Worm (Caenorhabditis elegans) whole organism, late embryonic: Measurements from ENCODE around the gene fbxa-48.
"Not testable (repeated sequence)": the region's sequence is repeated elsewhere in the genome, so short reads cannot be mapped to it uniquely, and the experiment has no call there.

ENCODE experiments used
- C08G9.2 ChIP-seq: sonication (generic microtip); optimal IDR thresholded peaks from 2 replicates; lab custom pipeline; 2016; ENCODE audit warnings: mild to moderate bottlenecking, missing genetic modification characterization, moderate library complexity, missing compliant biosample characterization
- ahr-1 ChIP-seq: sonication (generic microtip); optimal IDR thresholded peaks from 2 replicates; lab custom pipeline; 2016; ENCODE audit warnings: missing genetic modification characterization, missing compliant biosample characterization
- ama-1 ChIP-seq: fragments of 150-350 bp; optimal IDR thresholded peaks from 2 replicates; lab custom pipeline; 2014
- ceh-14 ChIP-seq: sonication (generic microtip); optimal IDR thresholded peaks from 2 replicates; lab custom pipeline; 2016; ENCODE audit warnings: missing genotype, missing genetic modification characterization, missing compliant biosample characterization
- ceh-19 ChIP-seq: fragments of 200-800 bp; sonication (Bioruptor generic); optimal IDR thresholded peaks from 2 replicates; lab custom pipeline; 2018; ENCODE audit warnings: mild to moderate bottlenecking, missing genetic modification characterization, missing compliant biosample characterization
- ceh-2 ChIP-seq: sonication (generic microtip); optimal IDR thresholded peaks from 2 replicates; lab custom pipeline; 2016; ENCODE audit warnings: missing genotype, missing genetic modification characterization, missing compliant biosample characterization
- ceh-31 ChIP-seq: sonication (generic microtip); optimal IDR thresholded peaks from 2 replicates; lab custom pipeline; 2016; ENCODE audit warnings: missing genetic modification characterization, missing compliant biosample characterization
- ceh-34 ChIP-seq: sonication (generic microtip); optimal IDR thresholded peaks from 2 replicates; lab custom pipeline; 2016; ENCODE audit warnings: mild to moderate bottlenecking, missing genetic modification characterization, missing compliant biosample characterization
- ceh-9 ChIP-seq: sonication (generic microtip); optimal IDR thresholded peaks from 2 replicates; lab custom pipeline; 2016; ENCODE audit warnings: mild to moderate bottlenecking, missing genetic modification characterization, inconsistent platforms, missing compliant biosample characterization
- dve-1 ChIP-seq: sonication (generic microtip); optimal IDR thresholded peaks from 2 replicates; lab custom pipeline; 2017; ENCODE audit warnings: antibody characterized with exemption, mild to moderate bottlenecking, missing genetic modification characterization, missing compliant biosample characterization
- elt-2 ChIP-seq: sonication (generic microtip); optimal IDR thresholded peaks from 2 replicates; lab custom pipeline; 2016; ENCODE audit warnings: missing genetic modification reagents, missing genetic modification characterization, missing compliant biosample characterization
- ets-4 ChIP-seq: sonication (generic microtip); optimal IDR thresholded peaks from 2 replicates; lab custom pipeline; 2016; ENCODE audit warnings: missing genetic modification characterization, missing compliant biosample characterization
- eyg-1 ChIP-seq: sonication (generic microtip); optimal IDR thresholded peaks from 2 replicates; lab custom pipeline; 2016; ENCODE audit warnings: missing genotype, missing genetic modification characterization, missing compliant biosample characterization
- fax-1 ChIP-seq: sonication (generic microtip); optimal IDR thresholded peaks from 2 replicates; lab custom pipeline; 2016; ENCODE audit warnings: missing genotype, missing genetic modification characterization, missing compliant biosample characterization
- fkh-10 ChIP-seq: fragments of 150-350 bp; optimal IDR thresholded peaks from 2 replicates; lab custom pipeline; 2014; ENCODE audit warnings: missing biosample characterization, missing genetic modification reagents, missing genetic modification characterization
- hlh-13 ChIP-seq: fragments of 200-800 bp; sonication (Bioruptor generic); optimal IDR thresholded peaks from 2 replicates; lab custom pipeline; 2018; ENCODE audit warnings: mild to moderate bottlenecking, missing genetic modification characterization, missing compliant biosample characterization
- hlh-15 ChIP-seq: sonication (generic microtip); optimal IDR thresholded peaks from 2 replicates; lab custom pipeline; 2016; ENCODE audit warnings: missing genetic modification characterization, missing compliant biosample characterization
- hlh-8 ChIP-seq: sonication (generic microtip); optimal IDR thresholded peaks from 2 replicates; lab custom pipeline; 2016; ENCODE audit warnings: missing genotype, missing genetic modification characterization, missing compliant biosample characterization
- lim-6 ChIP-seq: sonication (generic microtip); optimal IDR thresholded peaks from 2 replicates; lab custom pipeline; 2016; ENCODE audit warnings: missing genetic modification characterization, missing compliant biosample characterization
- nfya-1 ChIP-seq: sonication (generic microtip); optimal IDR thresholded peaks from 2 replicates; lab custom pipeline; 2017; ENCODE audit warnings: missing genetic modification characterization, mild to moderate bottlenecking, missing compliant biosample characterization, antibody characterized with exemption, moderate library complexity
- nhr-232 ChIP-seq: sonication (generic microtip); optimal IDR thresholded peaks from 2 replicates; lab custom pipeline; 2016; ENCODE audit warnings: missing genetic modification characterization, missing compliant biosample characterization
- odd-2 ChIP-seq: sonication (generic microtip); optimal IDR thresholded peaks from 2 replicates; lab custom pipeline; 2017; ENCODE audit warnings: antibody characterized with exemption, mild to moderate bottlenecking, missing genetic modification characterization, missing compliant biosample characterization
- pag-3 ChIP-seq: sonication (generic microtip); optimal IDR thresholded peaks from 2 replicates; lab custom pipeline; 2016; ENCODE audit warnings: missing compliant biosample characterization, missing genetic modification characterization, borderline replicate concordance
- pat-9 ChIP-seq: fragments of 200-800 bp; sonication (Bioruptor generic); optimal IDR thresholded peaks from 2 replicates; lab custom pipeline; 2018; ENCODE audit warnings: mild to moderate bottlenecking, missing genetic modification characterization, moderate library complexity, missing compliant biosample characterization
- pax-1 ChIP-seq: fragments of 150-350 bp; optimal IDR thresholded peaks from 2 replicates; lab custom pipeline; 2014; ENCODE audit warnings: missing biosample characterization, missing genetic modification characterization
- pha-2 ChIP-seq: sonication (generic microtip); optimal IDR thresholded peaks from 2 replicates; lab custom pipeline; 2017; ENCODE audit warnings: mild to moderate bottlenecking, missing genetic modification characterization, missing compliant biosample characterization
- pha-4 ChIP-seq: fragments of 150-350 bp; optimal IDR thresholded peaks from 2 replicates; lab custom pipeline; 2018; ENCODE audit warnings: missing biosample characterization, missing genetic modification reagents, missing genetic modification characterization
- pqm-1 ChIP-seq: sonication (generic microtip); optimal IDR thresholded peaks from 2 replicates; lab custom pipeline; 2016; ENCODE audit warnings: missing genetic modification characterization, missing compliant biosample characterization
- ref-2 ChIP-seq: sonication (generic microtip); optimal IDR thresholded peaks from 2 replicates; lab custom pipeline; 2016; ENCODE audit warnings: missing genetic modification characterization, missing compliant biosample characterization
- rnt-1 ChIP-seq: sonication (generic microtip); optimal IDR thresholded peaks from 2 replicates; lab custom pipeline; 2016; ENCODE audit warnings: missing genetic modification characterization, missing compliant biosample characterization
- sox-4 ChIP-seq: sonication (generic microtip); optimal IDR thresholded peaks from 2 replicates; lab custom pipeline; 2017; ENCODE audit warnings: mild to moderate bottlenecking, missing genetic modification characterization, inconsistent platforms, missing compliant biosample characterization
- tbx-2 ChIP-seq: sonication (generic microtip); optimal IDR thresholded peaks from 2 replicates; lab custom pipeline; 2016; ENCODE audit warnings: missing genetic modification characterization, missing compliant biosample characterization
- ztf-16 ChIP-seq: sonication (generic microtip); optimal IDR thresholded peaks from 2 replicates; lab custom pipeline; 2017; ENCODE audit warnings: missing genetic modification characterization, missing compliant biosample characterization

fbxa-48 gene

DNA sequence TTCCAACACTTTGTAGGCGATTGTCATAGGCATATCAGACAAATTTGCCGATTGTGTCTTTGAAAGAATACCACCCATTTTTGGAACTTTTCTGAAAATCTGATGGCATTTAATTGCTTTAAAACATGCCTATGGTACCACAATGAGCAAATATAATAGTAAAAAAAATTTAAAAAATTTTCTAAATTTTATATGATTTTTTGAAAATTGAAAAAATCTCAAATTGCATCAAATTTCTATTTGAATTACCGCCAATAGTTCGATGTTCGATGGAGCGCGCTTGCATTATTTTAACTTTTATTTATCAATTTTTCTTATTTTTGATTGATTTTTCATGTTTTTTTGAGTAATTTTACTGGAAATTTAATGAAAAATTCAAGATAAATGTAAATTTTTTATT, 10.6 kb downstream of the fbxa-48 start, which contains the start of gene fbxa-42:
TSS of gene fbxa-42 (minus strand) at position 101 of the 400 bp plus-strand sequence.
- not testable (repeated sequence) for TF ChIP-seq pqm-1; ets-4 (tag; lab: Kevin White, UChicago); ceh-9 (tag; lab: Kevin White, UChicago)
- TF ChIP-seq, all 69 proteins: peak for 0; not testable (repeated sequence) for 69

DNA sequence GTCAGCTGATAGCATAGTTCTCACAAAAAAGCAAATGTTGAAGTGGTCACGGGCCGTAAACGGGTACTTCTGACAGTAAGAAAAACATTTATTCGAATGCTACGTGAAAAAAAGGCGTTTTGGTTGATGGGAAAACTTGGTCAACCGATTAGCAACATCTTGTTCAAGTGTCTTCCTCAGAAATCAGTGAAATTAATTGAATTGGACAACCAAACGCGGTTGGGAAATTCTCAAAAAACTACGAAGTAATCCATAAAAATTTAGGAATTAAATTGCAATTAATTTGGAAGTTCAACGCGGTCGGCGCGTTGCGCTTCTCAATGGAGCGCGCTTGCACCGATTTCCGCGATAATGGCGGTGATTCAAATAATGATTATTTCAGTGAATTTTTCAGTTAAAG, 12.6 kb downstream of the fbxa-48 start:
- TF ChIP-seq ceh-19 (GFP tag; lab: Kevin White, UChicago) (no peak), eyg-1 (tag; lab: Kevin White, UChicago) (no peak), hlh-15 (no peak), lim-6 (tag; lab: Kevin White, UChicago) (no peak), rnt-1 (tag; lab: Kevin White, UChicago) (no peak), fax-1 (no peak), nfya-1 (tag; lab: Kevin White, UChicago) (no peak)
- TF ChIP-seq, all 69 proteins: peak for 0

DNA sequence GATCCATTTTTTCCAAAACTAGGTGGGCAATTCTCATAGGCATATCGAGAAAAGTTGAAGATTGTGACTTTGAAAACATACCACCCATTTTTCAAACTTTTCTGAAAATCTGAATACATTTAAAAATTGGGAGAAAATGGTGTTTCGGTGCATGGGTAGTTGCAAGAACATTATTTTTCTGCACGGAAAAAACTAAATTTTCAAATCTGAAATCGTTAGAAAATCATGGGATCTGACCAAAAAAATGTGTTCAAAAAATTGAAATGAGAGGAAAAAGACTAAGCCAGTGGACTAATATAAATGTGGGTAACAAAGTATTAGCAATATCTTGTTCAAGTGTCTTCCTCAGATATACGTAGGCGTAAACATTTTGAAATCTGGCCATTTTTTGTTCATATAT, 13.1 kb downstream of the fbxa-48 start, which contains the start of gene fbxa-43:
TSS of gene fbxa-43 (minus strand) at position 101 of the 400 bp plus-strand sequence.
- TF ChIP-seq nfya-1 (tag; lab: Kevin White, UChicago) = no peak
- no peak for TF ChIP-seq ceh-2 (tag; lab: Kevin White, UChicago)
- no peak for TF ChIP-seq tbx-2 (tag; lab: Kevin White, UChicago)
- no peak for TF ChIP-seq pag-3 (tag; lab: Kevin White, UChicago)
- TF ChIP-seq, all 69 proteins: peak for 0

DNA sequence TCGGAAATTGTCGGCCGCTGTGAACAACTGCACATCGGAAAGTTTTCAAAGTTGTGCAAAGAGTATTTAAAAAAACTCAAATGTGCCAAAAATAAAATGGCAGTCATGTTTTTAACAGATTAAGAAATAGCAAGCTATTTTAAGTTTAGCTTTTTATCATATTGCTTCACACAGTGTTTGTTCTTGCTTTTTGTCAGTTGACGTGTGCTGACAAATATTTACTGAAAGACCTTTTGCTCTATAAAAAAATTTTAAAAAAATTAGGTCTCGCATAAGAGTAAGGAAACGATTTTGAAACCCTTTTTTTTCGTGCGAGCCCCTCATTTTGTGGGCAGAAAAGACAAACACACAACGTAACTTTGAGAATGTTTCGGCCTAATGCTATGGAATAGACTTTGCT, 16.5 kb downstream of the fbxa-48 start, which contains the start of gene fbxa-71:
TSS of gene fbxa-71 (plus strand) at position 301 of the 400 bp plus-strand sequence.
- TF ChIP-seq pat-9 (tag; lab: Kevin White, UChicago) (no peak), sox-4 (tag; lab: Kevin White, UChicago) (no peak), hlh-8 (tag; lab: Kevin White, UChicago) (no peak), pqm-1 (no peak), dve-1 (tag; lab: Kevin White, UChicago) (no peak), ceh-14 (tag; lab: Kevin White, UChicago) (no peak), nhr-232 (tag; lab: Kevin White, UChicago) (no peak), odd-2 (no peak)
- TF ChIP-seq, all 69 proteins: peak for 0

DNA sequence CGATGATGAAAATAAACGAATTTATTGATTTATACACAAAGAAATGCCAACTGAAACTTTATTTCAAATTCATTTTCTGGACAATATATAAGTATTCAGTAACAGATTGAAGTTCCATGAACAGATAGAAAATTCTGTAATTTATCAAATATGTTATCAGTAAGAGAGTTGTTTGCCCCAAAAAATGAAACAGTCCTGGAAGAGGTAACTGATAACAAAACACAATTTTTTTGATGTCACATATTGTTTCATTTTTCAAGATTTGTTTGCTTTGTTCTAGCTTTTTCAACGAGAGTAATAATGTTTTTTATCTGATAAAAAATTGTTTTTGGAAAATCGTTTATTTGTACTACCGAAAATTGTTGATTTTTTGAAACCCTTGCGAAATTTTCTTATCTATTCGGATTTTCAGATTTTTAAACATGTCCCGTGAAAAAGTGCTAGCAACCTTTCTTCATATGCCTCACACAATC, 18.9 kb downstream of the fbxa-48 start, which contains the start of gene fbxa-73:
TSS of gene fbxa-73 (plus strand) at position 423 of the 473 bp plus-strand sequence.
- TF ChIP-seq ets-4 (tag; lab: Kevin White, UChicago) (no peak), elt-2 (peak; percentile 53)

DNA sequence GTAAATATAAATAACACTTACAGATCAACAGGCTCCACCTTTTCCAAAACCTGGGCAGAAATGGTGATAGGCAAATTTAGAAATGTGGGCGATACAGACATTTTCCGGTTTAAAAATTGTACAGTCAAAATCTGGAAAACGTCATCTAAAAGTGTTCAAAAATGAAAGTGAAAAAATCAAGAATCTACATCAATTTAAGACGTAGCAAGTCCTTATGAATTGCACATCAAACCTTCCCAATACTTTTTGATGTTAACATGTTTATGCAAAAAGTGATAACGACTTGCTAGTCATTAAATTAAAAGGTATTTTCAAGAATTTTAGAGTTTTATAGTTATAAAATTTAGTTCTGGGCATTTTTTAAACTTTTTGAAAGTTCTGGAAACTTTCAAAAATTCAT, 20.6 kb downstream of the fbxa-48 start, which contains the start of gene fbxa-7:
TSS of gene fbxa-7 (minus strand) at position 101 of the 400 bp plus-strand sequence.
- TF ChIP-seq C08G9.2 (tag; lab: Kevin White, UChicago) (no peak), sox-4 (tag; lab: Kevin White, UChicago) (no peak), hlh-13 (no peak), ref-2 (no peak), pha-4 (tag; lab: Kevin White, UChicago) (no peak), ceh-34 (tag; lab: Kevin White, UChicago) (no peak), ama-1 (lab: Kevin White, UChicago) (no peak), ceh-31 (no peak), fkh-10 (no peak), pax-1 (no peak), pha-2 (tag; lab: Kevin White, UChicago) (no peak), ahr-1 (no peak), ztf-16 (no peak)
